Fruit fly (Drosophila melanogaster) whole organism: ENCODE results near the gene CG10348.

Experiments
- CG8478 ChIP-seq: fragments of >200 bp; optimal IDR thresholded peaks from 2 replicates; lab custom pipeline; 2018; ENCODE audit warnings: inconsistent platforms
- EcR ChIP-seq, 2 experiments: fragments of >200 bp; optimal IDR thresholded peaks; 2 replicates each; lab custom pipeline; 2017; ENCODE audit warnings: missing biosample characterization in 2 of 2, missing genetic modification characterization in 2 of 2, missing genetic modification reagents in 2 of 2
- psq ChIP-seq: fragments of >200 bp; optimal IDR thresholded peaks from 2 replicates; lab custom pipeline; 2017

DNA sequence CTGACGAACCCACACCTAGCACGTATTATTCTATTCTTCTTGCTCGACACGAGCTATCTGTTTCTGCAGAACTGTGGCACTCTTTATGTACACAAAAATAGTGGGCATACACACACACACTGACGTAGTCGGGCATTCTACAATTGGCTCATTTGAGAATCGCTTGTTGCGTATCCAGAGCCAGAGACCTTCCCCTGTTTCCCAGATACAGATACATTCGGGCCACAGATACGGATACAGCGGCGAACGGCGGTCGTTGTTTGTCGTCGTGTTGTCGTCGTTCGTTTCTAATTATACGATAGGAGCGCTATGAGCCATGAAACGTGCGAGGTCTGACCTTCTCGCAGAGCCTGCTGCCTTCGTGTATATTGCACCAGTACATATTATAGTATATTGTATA is 4.9 kb upstream of the CG10348 start:
- no peak for TF ChIP-seq CG8478 (lab: Kevin White, UChicago)
- TF ChIP-seq psq (lab: Kevin White, UChicago) = no peak
- no peak for TF ChIP-seq EcR (GFP tag; optimal IDR thresholded peaks at IDR 0.05; lab: Kevin White, UChicago)
